Fruit fly (Drosophila melanogaster) whole organism, embryonic: Measurements from ENCODE around the gene CG31904.

Source experiments
- ATbp ChIP-seq: fragments of 200-800 bp; sonication (Bioruptor generic); optimal IDR thresholded peaks from 2 replicates; lab custom pipeline; 2017; ENCODE audit warnings: missing biosample characterization, mild to moderate bottlenecking, missing genetic modification characterization, missing genetic modification reagents
- Asciz ChIP-seq: fragments of 200-800 bp; sonication (Bioruptor generic); optimal IDR thresholded peaks from 2 replicates; lab custom pipeline; 2017; ENCODE audit warnings: missing biosample characterization, mild to moderate bottlenecking, missing genetic modification characterization, missing genetic modification reagents
- BtbVII ChIP-seq: fragments of 200-800 bp; sonication (Bioruptor generic); optimal IDR thresholded peaks from 3 replicates; lab custom pipeline; 2017; ENCODE audit warnings: missing biosample characterization, mild to moderate bottlenecking, missing genetic modification characterization
- CG10565 ChIP-seq: fragments of 200-800 bp; sonication (Bioruptor generic); optimal IDR thresholded peaks from 3 replicates; lab custom pipeline; 2016; ENCODE audit warnings: missing biosample characterization, mild to moderate bottlenecking, missing genetic modification characterization
- CG1233 ChIP-seq: fragments of 200-800 bp; sonication (Bioruptor generic); optimal IDR thresholded peaks from 4 replicates; lab custom pipeline; 2018; ENCODE audit warnings: missing biosample characterization, mild to moderate bottlenecking, missing genetic modification characterization
- CG13296 ChIP-seq: fragments of 200-800 bp; sonication (Bioruptor generic); optimal IDR thresholded peaks from 3 replicates; lab custom pipeline; 2018; ENCODE audit warnings: missing biosample characterization, mild to moderate bottlenecking, missing genetic modification characterization
- CG13624 ChIP-seq: fragments of 200-800 bp; sonication (Bioruptor generic); optimal IDR thresholded peaks from 2 replicates; lab custom pipeline; 2016; ENCODE audit warnings: missing biosample characterization, missing genetic modification characterization
- CG13894 ChIP-seq: fragments of 200-800 bp; sonication (Bioruptor generic); optimal IDR thresholded peaks from 3 replicates; lab custom pipeline; 2018; ENCODE audit warnings: missing biosample characterization, mild to moderate bottlenecking, missing genetic modification characterization, moderate library complexity
- CG15011 ChIP-seq: fragments of 200-800 bp; sonication (Bioruptor generic); optimal IDR thresholded peaks from 3 replicates; lab custom pipeline; 2018; ENCODE audit warnings: missing biosample characterization, mild to moderate bottlenecking, missing genetic modification characterization
- CG1647 ChIP-seq: fragments of 200-800 bp; sonication (Bioruptor generic); optimal IDR thresholded peaks from 3 replicates; lab custom pipeline; 2016; ENCODE audit warnings: missing biosample characterization, missing genetic modification characterization
- CG32772 ChIP-seq: fragments of 200-800 bp; sonication (Bioruptor generic); IDR thresholded peaks from 2 replicates; pipeline ENCODE4 v1.3.6; 2022; ENCODE audit warnings: missing biosample characterization, missing genetic modification characterization
- CG34376 ChIP-seq: fragments of 200-800 bp; sonication (Bioruptor generic); optimal IDR thresholded peaks from 2 replicates; lab custom pipeline; 2018; ENCODE audit warnings: missing biosample characterization, mild to moderate bottlenecking, missing genetic modification characterization
- CG3838 ChIP-seq: fragments of 200-800 bp; sonication (Bioruptor generic); optimal IDR thresholded peaks from 3 replicates; lab custom pipeline; 2016; ENCODE audit warnings: missing biosample characterization, missing genetic modification characterization
- CG4404 ChIP-seq: fragments of 200-800 bp; sonication (Bioruptor generic); IDR thresholded peaks from 2 replicates; pipeline ENCODE4 v1.3.6; 2022; ENCODE audit warnings: missing biosample characterization, missing genetic modification characterization
- CG6791 ChIP-seq: fragments of 200-800 bp; sonication (Bioruptor generic); IDR thresholded peaks from 3 replicates; pipeline ENCODE4 v1.3.6; 2022; ENCODE audit warnings: missing biosample characterization, missing genetic modification characterization; ENCODE audit not compliant: partially characterized antibody
- CG7839 ChIP-seq: fragments of 200-800 bp; sonication (Bioruptor generic); optimal IDR thresholded peaks from 3 replicates; lab custom pipeline; 2018; ENCODE audit warnings: missing biosample characterization, mild to moderate bottlenecking, missing genetic modification characterization, moderate library complexity
- CG8290 ChIP-seq, 3 experiments: fragments of 200-800 bp; sonication (Bioruptor generic); optimal IDR thresholded peaks; 2 replicates each; lab custom pipeline; 2016 to 2019; ENCODE audit warnings: missing biosample characterization in 3 of 3, missing genetic modification characterization in 3 of 3, mild to moderate bottlenecking in 2 of 3, moderate library complexity in 1 of 3
- CG9817 ChIP-seq: fragments of 200-800 bp; sonication (Bioruptor generic); optimal IDR thresholded peaks from 2 replicates; lab custom pipeline; 2018; ENCODE audit warnings: missing biosample characterization, mild to moderate bottlenecking, missing genetic modification characterization, moderate library complexity
- E2f2 ChIP-seq: fragments of 200-800 bp; sonication (Bioruptor generic); IDR thresholded peaks from 2 replicates; pipeline ENCODE4 v1.3.6; 2022; ENCODE audit warnings: missing biosample characterization, missing genetic modification characterization
- ERR ChIP-seq: fragments of 200-800 bp; sonication (Bioruptor generic); optimal IDR thresholded peaks from 2 replicates; lab custom pipeline; 2016; ENCODE audit warnings: missing biosample characterization, missing genetic modification characterization
- Fer2 ChIP-seq: fragments of 200-800 bp; sonication (Bioruptor generic); optimal IDR thresholded peaks from 2 replicates; lab custom pipeline; 2018; ENCODE audit warnings: missing biosample characterization, mild to moderate bottlenecking, missing genetic modification characterization, moderate library complexity
- HHEX ChIP-seq: fragments of 200-800 bp; sonication (Bioruptor generic); optimal IDR thresholded peaks from 3 replicates; lab custom pipeline; 2017; ENCODE audit warnings: missing biosample characterization, mild to moderate bottlenecking, missing genetic modification characterization, missing genetic modification reagents
- Hr78 ChIP-seq, 2 experiments: fragments of 200-800 bp in 1 of 2; fragments of >200 bp in 1 of 2; sonication (Bioruptor generic) in 1 of 2; optimal IDR thresholded peaks; 2 replicates each; lab custom pipeline; 2017 to 2019; ENCODE audit warnings: missing biosample characterization in 2 of 2, missing genetic modification characterization in 2 of 2, mild to moderate bottlenecking in 1 of 2, moderate library complexity in 1 of 2
- PHDP ChIP-seq: fragments of 200-800 bp; sonication (Bioruptor generic); optimal IDR thresholded peaks from 3 replicates; lab custom pipeline; 2018; ENCODE audit warnings: missing biosample characterization, mild to moderate bottlenecking, missing genetic modification characterization, moderate library complexity
- Pdp1 ChIP-seq, 2 experiments: fragments of 200-800 bp; sonication (Bioruptor generic); optimal IDR thresholded peaks; 3 replicates each; lab custom pipeline; 2016; ENCODE audit warnings: missing biosample characterization in 2 of 2, missing genetic modification characterization in 2 of 2, mild to moderate bottlenecking in 1 of 2, moderate library complexity in 1 of 2
- Sox100B ChIP-seq: fragments of 200-800 bp; sonication (Bioruptor generic); optimal IDR thresholded peaks from 3 replicates; lab custom pipeline; 2018; ENCODE audit warnings: missing biosample characterization, mild to moderate bottlenecking, missing genetic modification characterization
- al ChIP-seq: fragments of 200-800 bp; sonication (Bioruptor generic); IDR thresholded peaks from 2 replicates; pipeline ENCODE4 v1.3.6; 2022; ENCODE audit warnings: missing biosample characterization, missing genetic modification characterization
- bab2 ChIP-seq: fragments of 200-800 bp; sonication (Bioruptor generic); optimal IDR thresholded peaks from 2 replicates; lab custom pipeline; 2016; ENCODE audit warnings: missing biosample characterization, missing genetic modification characterization
- caup ChIP-seq: fragments of 200-800 bp; sonication (Bioruptor generic); optimal IDR thresholded peaks from 3 replicates; lab custom pipeline; 2017; ENCODE audit warnings: missing biosample characterization, mild to moderate bottlenecking, missing genetic modification characterization, moderate library complexity; ENCODE audit not compliant: severe bottlenecking
- da ChIP-seq: fragments of 200-800 bp; sonication (Bioruptor generic); optimal IDR thresholded peaks from 2 replicates; lab custom pipeline; 2016; ENCODE audit warnings: missing biosample characterization, missing genetic modification characterization
- dmrt99B ChIP-seq: fragments of 200-800 bp; sonication (Bioruptor generic); optimal IDR thresholded peaks from 2 replicates; lab custom pipeline; 2018; ENCODE audit warnings: missing biosample characterization, mild to moderate bottlenecking, missing genetic modification characterization, moderate library complexity
- eve ChIP-seq, 2 experiments: fragments of >200 bp; optimal IDR thresholded peaks; 2 replicates each; lab custom pipeline; 2017; ENCODE audit warnings: missing biosample characterization in 2 of 2, missing genetic modification characterization in 2 of 2
- exex ChIP-seq: fragments of 200-800 bp; sonication (Bioruptor generic); optimal IDR thresholded peaks from 4 replicates; lab custom pipeline; 2018; ENCODE audit warnings: missing biosample characterization, mild to moderate bottlenecking, missing genetic modification characterization, moderate library complexity
- eyg ChIP-seq: fragments of 200-800 bp; sonication (Bioruptor generic); optimal IDR thresholded peaks from 3 replicates; lab custom pipeline; 2016; ENCODE audit warnings: missing biosample characterization, missing genetic modification characterization
- gem ChIP-seq: fragments of 200-800 bp; sonication (Bioruptor generic); optimal IDR thresholded peaks from 2 replicates; lab custom pipeline; 2019; ENCODE audit warnings: missing biosample characterization, mild to moderate bottlenecking, missing genetic modification characterization, moderate library complexity
- h ChIP-seq: fragments of >200 bp; optimal IDR thresholded peaks from 2 replicates; lab custom pipeline; 2017
- hbn ChIP-seq: fragments of 200-800 bp; sonication (Bioruptor generic); IDR thresholded peaks from 2 replicates; pipeline ENCODE4 v1.3.6; 2022; ENCODE audit warnings: missing biosample characterization, missing genetic modification characterization; ENCODE audit not compliant: partially characterized antibody
- jigr1 ChIP-seq: fragments of 200-800 bp; sonication (Bioruptor generic); IDR thresholded peaks from 3 replicates; pipeline ENCODE4 v1.3.6; 2022; ENCODE audit warnings: missing biosample characterization, missing genetic modification characterization
- mirr ChIP-seq: fragments of 200-800 bp; sonication (Bioruptor generic); optimal IDR thresholded peaks from 3 replicates; lab custom pipeline; 2018; ENCODE audit warnings: missing biosample characterization, mild to moderate bottlenecking, missing genetic modification characterization
- nmo ChIP-seq: fragments of 200-800 bp; sonication (Bioruptor generic); optimal IDR thresholded peaks from 2 replicates; lab custom pipeline; 2018; ENCODE audit warnings: missing biosample characterization, mild to moderate bottlenecking, missing genetic modification characterization, moderate library complexity
- sens ChIP-seq: fragments of 200-800 bp; sonication (Bioruptor generic); peaks from one replicate; lab custom pipeline; 2016; ENCODE audit warnings: missing biosample characterization, missing genetic modification characterization
- stc ChIP-seq: fragments of 200-800 bp; sonication (Bioruptor generic); IDR thresholded peaks from 2 replicates; pipeline ENCODE4 v1.3.6; 2022; ENCODE audit warnings: missing biosample characterization, missing genetic modification characterization
- tll ChIP-seq, 2 experiments: fragments of 200-800 bp in 1 of 2; fragments of >200 bp in 1 of 2; sonication (Bioruptor generic) in 1 of 2; optimal IDR thresholded peaks; 2 replicates each; lab custom pipeline; 2017 to 2019; ENCODE audit warnings: missing biosample characterization in 2 of 2, missing genetic modification characterization in 2 of 2, mild to moderate bottlenecking in 1 of 2, moderate library complexity in 1 of 2
- wek ChIP-seq: fragments of 200-800 bp; sonication (Bioruptor generic); optimal IDR thresholded peaks from 3 replicates; lab custom pipeline; 2018; ENCODE audit warnings: missing biosample characterization, mild to moderate bottlenecking, missing genetic modification characterization, moderate library complexity

Gene CG31904

dm6 chr2L:7781165-7781564, 42.6 kb upstream of the CG31904 start, which contains the start of gene CG7164:
CG7164 (plus strand) TSS chr2L:7781465.
- TF ChIP-seq hbn (GFP tag; lab: Robert Waterston, UW) = no peak
- TF ChIP-seq CG3838 (GFP tag; lab: Kevin White, UChicago) = no peak
- TF ChIP-seq h = no peak
- no peak for TF ChIP-seq wek
- no peak for TF ChIP-seq E2f2 (GFP tag; lab: Robert Waterston, UW)
- TF ChIP-seq CG10565 (GFP tag; lab: Kevin White, UChicago) = no peak
- TF ChIP-seq CG6791 (GFP tag; lab: Robert Waterston, UW) = no peak
- no peak for TF ChIP-seq mirr (GFP tag; lab: Kevin White, UChicago)
- no peak for TF ChIP-seq da (GFP tag; lab: Kevin White, UChicago)
- TF ChIP-seq eve (GFP tag; optimal IDR thresholded peaks at IDR 0.05; lab: Kevin White, UChicago) = no peak
- TF ChIP-seq bab2 (GFP tag; lab: Kevin White, UChicago) = no peak
- no peak for TF ChIP-seq CG13624
- no peak for TF ChIP-seq CG8290 (GFP tag; optimal IDR thresholded peaks at IDR 0.05; lab: Kevin White, UChicago)
- TF ChIP-seq CG8290 (tag; optimal IDR thresholded peaks at IDR 0.05; lab: Kevin White, UChicago) = no peak
- no peak for TF ChIP-seq ERR (GFP tag; lab: Kevin White, UChicago)
- TF ChIP-seq tll (GFP tag; optimal IDR thresholded peaks at IDR 0.05; lab: Kevin White, UChicago) = no peak
- no peak for TF ChIP-seq CG1647 (GFP tag; lab: Kevin White, UChicago)
- TF ChIP-seq, all 482 proteins: peak for 0

- TF ChIP-seq sens (GFP tag; lab: Kevin White, UChicago) (peak; percentile 18), nmo (GFP tag; lab: Kevin White, UChicago) (no peak), Hr78 (GFP tag; optimal IDR thresholded peaks at IDR 0.05; lab: Kevin White, UChicago) (no peak)
- TF ChIP-seq, all 482 proteins: peak for 1
Observed at dm6 chr2L:7779785-7780184, 41.2 kb upstream of the CG31904 start, which contains the start of gene Uro. Uro (plus strand) TSS chr2L:7780085.

DNA sequence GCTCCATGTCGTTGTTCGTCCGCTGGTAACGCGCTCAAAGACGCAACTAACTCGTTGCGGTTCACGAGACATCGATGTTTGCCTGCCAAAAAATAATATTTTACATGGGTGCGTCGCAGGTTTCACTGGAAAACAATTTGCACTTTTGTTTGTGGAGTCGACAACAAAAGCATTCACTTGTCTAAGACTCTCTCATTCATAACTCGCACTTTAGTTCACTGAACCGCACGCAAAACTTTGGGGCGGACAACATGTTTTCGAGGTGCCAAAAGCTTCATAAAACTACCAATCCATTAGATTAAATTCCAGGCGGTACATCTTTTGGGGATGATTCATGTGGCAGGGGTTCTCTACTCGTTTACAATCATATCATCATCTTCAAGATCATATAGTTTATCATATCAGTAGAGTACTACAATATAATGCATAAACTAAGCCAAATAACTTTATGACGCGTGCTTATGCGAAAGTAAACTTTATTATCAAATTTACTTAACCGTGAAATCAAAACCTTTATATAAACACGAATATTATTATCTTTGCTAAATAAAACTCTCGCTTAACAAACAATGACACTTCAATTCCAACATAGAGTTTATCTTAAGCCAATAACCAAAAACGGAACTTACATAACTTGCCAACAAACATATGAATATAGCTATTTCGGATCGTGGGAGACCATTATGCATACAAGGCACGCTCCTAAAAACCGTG, 39.5 kb upstream of the CG31904 start, which contains the start of gene CG7179:
TSS of gene CG7179 (minus strand) at position 51 of the 714 bp plus-strand sequence.
- TF ChIP-seq stc (GFP tag; lab: Robert Waterston, UW) = 0 out of 2 replicates have a peak, but pooled peaks have one; percentile 12
- peak; percentile 14 for TF ChIP-seq CG1233 (GFP tag; lab: Kevin White, UChicago)
- no peak for TF ChIP-seq CG8290 (GFP tag; optimal IDR thresholded peaks at IDR 0.05; lab: Kevin White, UChicago)
- peak in 1 of 2 experiments; percentile 41 for TF ChIP-seq CG8290 (tag; optimal IDR thresholded peaks at IDR 0.05; lab: Kevin White, UChicago)
- no peak for TF ChIP-seq al (GFP tag; lab: Robert Waterston, UW)
- peak; percentile 38 for TF ChIP-seq HHEX (GFP tag; lab: Kevin White, UChicago)
- TF ChIP-seq PHDP (tag; lab: Kevin White, UChicago) = peak; percentile 25
- peak; percentile 32 for TF ChIP-seq dmrt99B (tag; lab: Kevin White, UChicago)
- TF ChIP-seq CG13296 = peak; percentile 64
- peak; percentile 33 for TF ChIP-seq CG15011
- peak; percentile 38 for TF ChIP-seq ATbp (GFP tag; lab: Kevin White, UChicago)
- TF ChIP-seq CG7839 = peak; percentile 25
- TF ChIP-seq Fer2 (tag; lab: Kevin White, UChicago) = peak; percentile 30
- no peak for TF ChIP-seq CG32772 (GFP tag; lab: Robert Waterston, UW)
- peak; percentile 43 for TF ChIP-seq CG13894 (tag; lab: Kevin White, UChicago)
- peak; percentile 5 for TF ChIP-seq CG34376 (GFP tag; lab: Kevin White, UChicago)
- TF ChIP-seq gem (tag; lab: Kevin White, UChicago) = peak; percentile 27
- TF ChIP-seq Sox100B = peak; percentile 5
- TF ChIP-seq BtbVII (GFP tag; lab: Kevin White, UChicago) = peak; percentile 40
- TF ChIP-seq eyg (GFP tag; lab: Kevin White, UChicago) = no peak
- peak; percentile 27 for TF ChIP-seq caup (GFP tag; lab: Kevin White, UChicago)
- TF ChIP-seq CG4404 (GFP tag; lab: Robert Waterston, UW) = no peak
- TF ChIP-seq Pdp1 (GFP tag; optimal IDR thresholded peaks at IDR 0.05; lab: Kevin White, UChicago) = peak in 1 of 2 experiments; percentile 62
- TF ChIP-seq Asciz (GFP tag; lab: Kevin White, UChicago) = no peak
- TF ChIP-seq exex (tag; lab: Kevin White, UChicago) = peak; percentile 28
- TF ChIP-seq CG9817 = peak; percentile 6
- TF ChIP-seq jigr1 (GFP tag; lab: Robert Waterston, UW) = no peak
